Worm (Caenorhabditis elegans) whole organism, young adult: ENCODE results near the gene sup-36.
A peak's percentile ranks its signal among the peaks of the same experiment; 100 is the strongest.

ENCODE experiments used
- F39B2.1 ChIP-seq: fragments of 200-800 bp; sonication (Bioruptor generic); IDR thresholded peaks from 2 replicates; pipeline ENCODE4 v1.3.6; 2022; ENCODE audit warnings: missing genetic modification reagents, missing genetic modification characterization, missing compliant biosample characterization
- ZK185.1 ChIP-seq: sonication (generic microtip); optimal IDR thresholded peaks from 2 replicates; lab custom pipeline; 2016; ENCODE audit warnings: mild to moderate bottlenecking, missing genetic modification characterization, missing compliant biosample characterization; ENCODE audit not compliant: poor library complexity, severe bottlenecking
- aptf-2 ChIP-seq: fragments of 200-800 bp; sonication (Bioruptor generic); conservative IDR thresholded peaks from 2 replicates; pipeline ENCODE4 v1.3.6; 2022; ENCODE audit warnings: missing genetic modification reagents, missing genetic modification characterization, missing compliant biosample characterization
- attf-5 ChIP-seq: fragments of 200-800 bp; sonication (Bioruptor generic); optimal IDR thresholded peaks from 2 replicates; lab custom pipeline; 2018; ENCODE audit warnings: mild to moderate bottlenecking, missing genetic modification characterization, missing compliant biosample characterization
- die-1 ChIP-seq: sonication (generic microtip); optimal IDR thresholded peaks from 2 replicates; lab custom pipeline; 2016; ENCODE audit warnings: missing genotype, mild to moderate bottlenecking, missing genetic modification characterization, missing compliant biosample characterization
- dox-1 ChIP-seq: fragments of 200-800 bp; sonication (Bioruptor generic); IDR thresholded peaks from 2 replicates; pipeline ENCODE4 v1.3.6; 2022; ENCODE audit warnings: missing genetic modification reagents, missing genetic modification characterization, missing compliant biosample characterization
- dpff-1 ChIP-seq: sonication (generic microtip); optimal IDR thresholded peaks from 2 replicates; lab custom pipeline; 2017; ENCODE audit warnings: mild to moderate bottlenecking, missing genetic modification characterization, missing compliant biosample characterization
- ets-4 ChIP-seq: fragments of 200-800 bp; sonication (Bioruptor generic); optimal IDR thresholded peaks from 2 replicates; lab custom pipeline; 2018; ENCODE audit warnings: mild to moderate bottlenecking, missing genetic modification characterization, missing compliant biosample characterization
- fkh-3 ChIP-seq: sonication (generic microtip); optimal IDR thresholded peaks from 2 replicates; lab custom pipeline; 2016; ENCODE audit warnings: mild to moderate bottlenecking, missing genetic modification characterization, missing compliant biosample characterization
- lin-35 ChIP-seq, 3 experiments: fragments of 150-350 bp in 2 of 3; sonication (generic microtip) in 1 of 3; optimal IDR thresholded peaks; 2 replicates each; lab custom pipeline; 2014 to 2018; ENCODE audit warnings: missing biosample characterization in 3 of 3, missing genetic modification characterization in 3 of 3, missing genetic modification reagents in 3 of 3
- lsl-1 ChIP-seq: fragments of 200-800 bp; sonication (Bioruptor generic); optimal IDR thresholded peaks from 2 replicates; lab custom pipeline; 2018; ENCODE audit warnings: mild to moderate bottlenecking, missing genetic modification characterization, moderate library complexity, missing compliant biosample characterization
- nfya-2 ChIP-seq: fragments of 200-800 bp; sonication (Bioruptor generic); IDR thresholded peaks from 2 replicates; pipeline ENCODE4 v1.3.6; 2022; ENCODE audit warnings: missing genetic modification reagents, missing genetic modification characterization, missing compliant biosample characterization
- unc-62 ChIP-seq: fragments of 150-350 bp; optimal IDR thresholded peaks from 2 replicates; lab custom pipeline; 2014; ENCODE audit warnings: missing biosample characterization, missing genetic modification reagents, missing genetic modification characterization

- TF ChIP-seq unc-62 (GFP tag; lab: Kevin White, UChicago) = no peak
- TF ChIP-seq dox-1 = no peak
- TF ChIP-seq ZK185.1 (tag; lab: Kevin White, UChicago) = no peak
- TF ChIP-seq ets-4 = no peak
- no peak for TF ChIP-seq lin-35 (GFP tag; optimal IDR thresholded peaks at IDR 0.05; lab: Kevin White, UChicago)
- no peak for TF ChIP-seq lsl-1
- no peak for TF ChIP-seq F39B2.1 (GFP tag; lab: Robert Waterston, UW)
- no peak for TF ChIP-seq fkh-3 (tag; lab: Kevin White, UChicago)
- TF ChIP-seq dpff-1 = no peak
- peak; percentile 81 for TF ChIP-seq attf-5 (GFP tag; lab: Kevin White, UChicago)
- TF ChIP-seq die-1 (tag; lab: Kevin White, UChicago) = no peak
- TF ChIP-seq aptf-2 (GFP tag; lab: Robert Waterston, UW) = no peak
- TF ChIP-seq nfya-2 (GFP tag; lab: Robert Waterston, UW) = no peak
These were observed 17.1 kb downstream of the sup-36 start for ce11 chrIV:6618607-6619006.
